Worm (Caenorhabditis elegans): ENCODE data around the gene lam-1.

ce11 chrIV:5215092-5215491 lies 42.0 kb downstream of the lam-1 start, which contains the start of gene Y59E9AL.4:
- TF ChIP-seq fos-1 (tag; optimal IDR thresholded peaks at IDR 0.05) (no peak), spr-1 (tag; optimal IDR thresholded peaks at IDR 0.05) (no peak), fkh-10 (GFP tag; optimal IDR thresholded peaks at IDR 0.05) (no peak), zfp-3 (GFP tag; conservative IDR thresholded peaks at IDR 0.05) (no peak), ZK546.5 (tag; optimal IDR thresholded peaks at IDR 0.05) (no peak), Y5F2A.4 (GFP tag; optimal IDR thresholded peaks at IDR 0.05) (no peak), snpc-4 (tag; optimal IDR thresholded peaks at IDR 0.05) (no peak), nhr-237 (tag; optimal IDR thresholded peaks at IDR 0.05) (no peak), duxl-1 (tag; optimal IDR thresholded peaks at IDR 0.05; ENCODE audit: poor library complexity) (no peak), nhr-25 (tag; optimal IDR thresholded peaks at IDR 0.05; ENCODE audit: borderline replicate concordance, insufficient read depth) (no peak)
